Worm (Caenorhabditis elegans) whole organism, L4/young adult: Measurements from ENCODE around the gene lin-36.

Source experiments
- W03F9.2 ChIP-seq: fragments of 150-350 bp; optimal IDR thresholded peaks from 2 replicates; lab custom pipeline; 2014; ENCODE audit warnings: missing biosample characterization, missing genetic modification characterization
- him-1 ChIP-seq: sonication (generic microtip); optimal IDR thresholded peaks from 2 replicates; lab custom pipeline; 2016; ENCODE audit warnings: missing genotype, missing genetic modification reagents, missing genetic modification characterization, missing compliant biosample characterization

DNA sequence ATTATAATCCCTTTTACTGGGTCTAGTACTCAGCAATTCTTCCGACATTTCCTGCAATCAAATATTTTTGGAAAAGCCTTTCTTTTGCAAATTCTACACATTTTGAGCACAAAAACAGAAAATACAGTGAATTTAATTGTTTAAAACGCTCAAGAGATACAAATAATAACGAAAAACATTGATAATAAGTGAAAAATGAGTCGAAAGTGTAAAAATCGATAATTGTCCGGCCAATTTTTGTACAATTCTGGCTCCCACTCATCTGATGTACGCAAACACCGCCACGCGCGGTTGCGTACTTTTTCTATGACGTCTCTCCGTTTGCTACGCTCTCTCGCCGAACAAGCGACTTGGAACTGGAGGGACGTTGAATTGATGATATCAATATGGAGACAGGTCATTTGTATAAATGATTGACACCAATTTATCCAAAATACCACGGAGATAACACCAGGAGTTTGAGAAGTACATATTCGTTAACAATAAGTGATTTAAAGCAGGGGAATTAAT is at the start of gene lin-36:
- TF ChIP-seq W03F9.2 (tag; lab: Kevin White, UChicago) (peak; percentile 72), him-1 (tag; lab: Kevin White, UChicago) (no peak)
